Fruit fly (Drosophila melanogaster) whole organism, wandering third instar larva: ENCODE data around the gene bun.

Source experiments
- Abd-B ChIP-seq: fragments of >200 bp; optimal IDR thresholded peaks from 2 replicates; lab custom pipeline; 2017; ENCODE audit warnings: missing biosample characterization, missing genetic modification characterization
- CG32264 ChIP-seq: fragments of 200-800 bp; sonication (Bioruptor generic); optimal IDR thresholded peaks from 2 replicates; lab custom pipeline; 2016; ENCODE audit warnings: missing biosample characterization, missing genetic modification characterization
- CG9705 ChIP-seq: fragments of 200-800 bp; sonication (Bioruptor generic); optimal IDR thresholded peaks from 2 replicates; lab custom pipeline; 2018; ENCODE audit warnings: missing biosample characterization, mild to moderate bottlenecking, missing genetic modification characterization
- CrebA ChIP-seq: fragments of 200-800 bp; sonication (Bioruptor generic); optimal IDR thresholded peaks from 2 replicates; lab custom pipeline; 2016; ENCODE audit warnings: missing biosample characterization, mild to moderate bottlenecking, missing genetic modification characterization, borderline replicate concordance
- Dfd ChIP-seq: fragments of >200 bp; optimal IDR thresholded peaks from 2 replicates; lab custom pipeline; 2017; ENCODE audit warnings: missing biosample characterization, missing genetic modification characterization
- Dif ChIP-seq: fragments of 200-275, 200-300 bp; sonication (Bioruptor generic); optimal IDR thresholded peaks from 2 replicates; lab custom pipeline; 2018; ENCODE audit warnings: missing biosample characterization, missing genetic modification characterization; ENCODE audit not compliant: partially characterized antibody
- GATAd ChIP-seq: sonication (Bioruptor generic); optimal IDR thresholded peaks from 2 replicates; lab custom pipeline; 2016; ENCODE audit warnings: missing biosample characterization, missing genetic modification characterization
- HLH106 ChIP-seq: fragments of 200-800 bp; optimal IDR thresholded peaks from 3 replicates; lab custom pipeline; 2019; ENCODE audit warnings: missing biosample characterization, mild to moderate bottlenecking, missing genetic modification characterization, moderate library complexity
- Hnf4 ChIP-seq: fragments of 200-800 bp; sonication (Bioruptor generic); optimal IDR thresholded peaks from 2 replicates; lab custom pipeline; 2016; ENCODE audit warnings: missing biosample characterization, mild to moderate bottlenecking, missing genetic modification characterization
- Hr78 ChIP-seq: fragments of >200 bp; optimal IDR thresholded peaks from 2 replicates; lab custom pipeline; 2017; ENCODE audit warnings: missing biosample characterization, missing genetic modification characterization
- Hr83 ChIP-seq: fragments of 200-300 bp; sonication (Bioruptor generic); optimal IDR thresholded peaks from 2 replicates; lab custom pipeline; 2016; ENCODE audit warnings: missing biosample characterization, mild to moderate bottlenecking, missing genetic modification characterization, moderate library complexity; ENCODE audit not compliant: poor library complexity, severe bottlenecking
- Jra ChIP-seq: sonication (Bioruptor generic); optimal IDR thresholded peaks from 2 replicates; lab custom pipeline; 2016; ENCODE audit warnings: missing biosample characterization, missing genetic modification characterization
- Mio ChIP-seq: sonication (Bioruptor generic); optimal IDR thresholded peaks from 2 replicates; lab custom pipeline; 2016; ENCODE audit warnings: missing biosample characterization, missing genetic modification characterization
- Myc ChIP-seq: fragments of >200 bp; optimal IDR thresholded peaks from 2 replicates; lab custom pipeline; 2017
- N ChIP-seq: fragments of >200 bp; optimal IDR thresholded peaks from 2 replicates; lab custom pipeline; 2018; ENCODE audit warnings: missing biosample characterization, missing external identifiers, missing genetic modification characterization
- OdsH ChIP-seq: fragments of 200-800 bp; sonication (Bioruptor generic); optimal IDR thresholded peaks from 2 replicates; lab custom pipeline; 2016; ENCODE audit warnings: missing biosample characterization, mild to moderate bottlenecking, missing genetic modification characterization
- Rel ChIP-seq, 2 experiments: fragments of 200-800 bp; sonication (Bioruptor generic) in 1 of 2; optimal IDR thresholded peaks; 2 replicates in 1 of 2; 3 replicates in 1 of 2; lab custom pipeline; 2016 to 2019; ENCODE audit warnings: mild to moderate bottlenecking in 2 of 2, missing biosample characterization in 2 of 2, missing genetic modification characterization in 2 of 2, moderate library complexity in 1 of 2
- Sp1 ChIP-seq: fragments of 200-800 bp; sonication (Bioruptor generic); optimal IDR thresholded peaks from 3 replicates; lab custom pipeline; 2019; ENCODE audit warnings: missing biosample characterization, mild to moderate bottlenecking, missing genetic modification characterization, moderate library complexity
- Vsx2 ChIP-seq: fragments of 200-300, 225-300 bp; sonication (Bioruptor generic); optimal IDR thresholded peaks from 2 replicates; lab custom pipeline; 2018; ENCODE audit warnings: missing biosample characterization, missing genetic modification characterization; ENCODE audit not compliant: partially characterized antibody
- br ChIP-seq: fragments of 200-800 bp; sonication (Bioruptor generic); optimal IDR thresholded peaks from 2 replicates; lab custom pipeline; 2016; ENCODE audit warnings: missing biosample characterization, missing genetic modification characterization
- brk ChIP-seq: fragments of 200-800 bp; sonication (Bioruptor generic); optimal IDR thresholded peaks from 2 replicates; lab custom pipeline; 2016; ENCODE audit warnings: missing biosample characterization, mild to moderate bottlenecking, missing genetic modification characterization
- dl ChIP-seq, 2 experiments: fragments of 175-275, 200-275 bp in 1 of 2; fragments of 200-275 bp in 1 of 2; sonication (Bioruptor generic); optimal IDR thresholded peaks; lab custom pipeline; 2018; ENCODE audit warnings: mild to moderate bottlenecking in 2 of 2, missing biosample characterization in 2 of 2, missing genetic modification characterization in 2 of 2, moderate library complexity in 2 of 2; ENCODE audit not compliant: partially characterized antibody in 2 of 2, insufficient read depth in 1 of 2
- dmrt93B ChIP-seq: fragments of 200-800 bp; sonication (Bioruptor generic); optimal IDR thresholded peaks from 2 replicates; lab custom pipeline; 2018; ENCODE audit warnings: missing biosample characterization, mild to moderate bottlenecking, missing genetic modification characterization
- dsf ChIP-seq: sonication (Bioruptor generic); optimal IDR thresholded peaks from 2 replicates; lab custom pipeline; 2016; ENCODE audit warnings: missing biosample characterization, missing genetic modification characterization, borderline replicate concordance
- ey ChIP-seq: fragments of 200-800 bp; sonication (Bioruptor generic); optimal IDR thresholded peaks from 2 replicates; lab custom pipeline; 2016; ENCODE audit warnings: missing biosample characterization, missing genetic modification characterization
- foxo ChIP-seq, 2 experiments: fragments of 200-800 bp; sonication (Bioruptor generic); optimal IDR thresholded peaks; 2 replicates in 1 of 2; 3 replicates in 1 of 2; lab custom pipeline; 2016 to 2017; ENCODE audit warnings: missing biosample characterization in 2 of 2, missing genetic modification characterization in 2 of 2
- fru ChIP-seq: fragments of 200-800 bp; sonication (Bioruptor generic); optimal IDR thresholded peaks from 3 replicates; lab custom pipeline; 2016; ENCODE audit warnings: missing biosample characterization, mild to moderate bottlenecking, missing genetic modification characterization
- h ChIP-seq: fragments of 200-800 bp; sonication (Bioruptor generic); optimal IDR thresholded peaks from 3 replicates; lab custom pipeline; 2016; ENCODE audit warnings: missing biosample characterization, mild to moderate bottlenecking, missing genetic modification characterization
- jim ChIP-seq: fragments of 175-275, 200-325 bp; sonication (Bioruptor generic); optimal IDR thresholded peaks from 2 replicates; lab custom pipeline; 2016; ENCODE audit warnings: missing biosample characterization, mild to moderate bottlenecking, missing genetic modification characterization
- lola ChIP-seq: fragments of >200 bp; optimal IDR thresholded peaks from 2 replicates; lab custom pipeline; 2017; ENCODE audit warnings: missing biosample characterization, missing genetic modification characterization
- pan ChIP-seq: fragments of >200 bp; optimal IDR thresholded peaks from 2 replicates; lab custom pipeline; 2017
- psq ChIP-seq: fragments of 200-800 bp; sonication (Bioruptor generic); optimal IDR thresholded peaks from 3 replicates; lab custom pipeline; 2017; ENCODE audit warnings: missing biosample characterization, mild to moderate bottlenecking, missing genetic modification characterization, moderate library complexity
- rgr ChIP-seq: fragments of 200-800 bp; sonication (Bioruptor generic); optimal IDR thresholded peaks from 3 replicates; lab custom pipeline; 2016; ENCODE audit warnings: missing biosample characterization, mild to moderate bottlenecking, missing genetic modification characterization
- sage ChIP-seq: fragments of 200-800 bp; sonication (Bioruptor generic); optimal IDR thresholded peaks from 2 replicates; lab custom pipeline; 2016; ENCODE audit warnings: missing biosample characterization, mild to moderate bottlenecking, missing genetic modification characterization
- sv ChIP-seq: fragments of 200-800 bp; sonication (Bioruptor generic); optimal IDR thresholded peaks from 3 replicates; lab custom pipeline; 2016; ENCODE audit warnings: missing biosample characterization, missing genetic modification characterization
- tai ChIP-seq: sonication (Bioruptor generic); optimal IDR thresholded peaks from 2 replicates; lab custom pipeline; 2016; ENCODE audit warnings: missing biosample characterization, missing genetic modification characterization
- usp ChIP-seq: fragments of >200 bp; optimal IDR thresholded peaks from 2 replicates; lab custom pipeline; 2017; ENCODE audit warnings: missing biosample characterization, missing genetic modification characterization
- woc ChIP-seq: sonication (Bioruptor generic); optimal IDR thresholded peaks from 2 replicates; lab custom pipeline; 2016; ENCODE audit warnings: missing biosample characterization, mild to moderate bottlenecking, missing genetic modification characterization

The bun gene

dm6 chr2L:12512520-12512919 is 33.9 kb downstream of the bun start:
- TF ChIP-seq Myc (lab: Kevin White, UChicago) (no peak), jim (no peak), lola (GFP tag; lab: Kevin White, UChicago) (no peak), Vsx2 (GFP tag; lab: Kevin White, UChicago) (no peak), Sp1 (GFP tag; lab: Kevin White, UChicago) (no peak), dmrt93B (GFP tag; lab: Kevin White, UChicago) (no peak), woc (no peak), foxo (GFP tag; optimal IDR thresholded peaks at IDR 0.05; lab: Kevin White, UChicago) (no peak), ey (no peak), Dif (GFP tag; lab: Kevin White, UChicago) (no peak), Jra (GFP tag; lab: Kevin White, UChicago) (no peak)

- TF ChIP-seq Mio (GFP tag; lab: Kevin White, UChicago): no peak
Measured at dm6 chr2L:12509458-12509857, 37.0 kb downstream of the bun start.

DNA sequence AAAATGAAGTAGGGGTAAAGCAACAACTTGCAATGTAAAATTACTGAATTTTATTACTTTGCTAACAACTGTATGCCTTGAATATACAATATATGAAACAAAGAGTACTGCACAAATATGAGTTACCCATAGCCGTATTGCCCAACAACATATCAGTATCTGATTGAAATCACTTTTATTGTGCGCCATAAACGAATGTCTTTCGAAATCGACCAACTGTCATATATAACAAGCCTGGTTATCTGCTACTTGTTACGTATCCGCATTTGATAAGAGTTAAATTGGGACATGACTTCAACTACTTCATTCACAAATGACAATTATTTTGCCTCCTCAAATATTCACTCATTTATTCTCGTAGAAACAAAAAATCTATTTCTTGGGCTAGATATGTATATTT is 37.7 kb downstream of the bun start:
- TF ChIP-seq Sp1 (GFP tag; lab: Kevin White, UChicago) (peak; percentile 33), usp (GFP tag; lab: Kevin White, UChicago) (no peak), dsf (GFP tag; lab: Kevin White, UChicago) (no peak), Dfd (no peak)

DNA sequence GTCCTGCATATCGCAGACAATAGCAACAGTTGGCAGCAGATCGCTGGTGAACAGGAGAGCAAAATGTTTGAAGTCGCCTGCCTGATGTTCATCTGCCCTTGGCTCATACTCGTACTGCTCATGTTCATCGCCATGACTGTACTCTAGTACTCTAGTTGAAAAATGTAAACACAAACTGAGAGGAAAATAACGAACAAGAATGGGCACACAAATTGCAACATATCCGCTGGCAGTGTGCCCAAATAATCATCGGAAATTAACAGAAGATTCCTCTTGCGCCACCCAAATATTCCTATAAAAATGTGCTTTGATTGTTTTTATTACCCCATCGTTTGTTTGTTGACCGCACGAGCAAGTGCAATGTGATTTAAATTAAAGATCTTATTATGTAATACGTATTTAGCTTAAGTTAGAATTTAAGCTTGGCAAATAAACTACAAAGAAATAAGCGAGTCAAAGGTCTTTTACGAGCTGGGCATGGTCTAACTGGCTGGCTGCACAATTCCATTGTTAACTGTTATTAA is 38.3 kb downstream of the bun start:
- TF ChIP-seq pan (lab: Kevin White, UChicago) (no peak), fru (peak; percentile 19), OdsH (GFP tag; lab: Kevin White, UChicago) (peak; percentile 36), Hr78 (GFP tag; lab: Kevin White, UChicago) (no peak)

DNA sequence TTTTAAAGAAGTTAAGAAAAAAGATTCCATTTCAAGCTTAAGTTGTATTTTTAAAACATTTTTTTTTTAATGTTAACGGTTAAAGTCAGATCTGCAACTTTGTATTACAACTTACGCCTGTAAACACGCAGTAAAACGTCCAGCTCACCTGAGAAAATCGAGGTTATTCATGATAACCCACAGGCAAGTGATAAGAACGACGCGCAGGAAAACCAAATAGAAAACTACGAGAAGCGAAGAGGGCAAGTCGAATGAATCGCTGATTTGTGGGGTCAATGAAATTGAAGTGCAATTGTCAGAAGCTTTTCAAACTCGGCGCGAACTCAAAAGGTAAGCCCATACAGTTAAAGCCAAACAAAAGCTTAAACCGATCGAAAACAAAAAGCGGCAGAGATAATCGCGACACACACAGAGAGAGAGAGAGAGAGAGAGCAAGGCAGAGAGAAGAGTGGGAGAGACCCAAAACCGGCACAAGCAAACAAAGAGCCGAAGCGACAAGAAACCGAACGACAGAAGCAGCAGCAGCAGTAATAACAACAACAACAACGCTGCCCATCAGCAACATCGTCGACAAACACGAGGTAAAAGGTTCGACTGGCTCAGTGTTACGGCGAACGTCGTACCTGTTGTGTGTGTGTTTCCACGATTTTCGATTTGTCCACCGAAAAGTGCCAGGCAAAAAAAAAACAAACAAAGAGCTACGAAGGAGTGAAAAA is 38.9 kb downstream of the bun start, which contains the start of gene CG43051:
TSS of gene CG43051 (plus strand) at position 602 of the 716 bp plus-strand sequence.
- TF ChIP-seq br (GFP tag; lab: Kevin White, UChicago) (peak; percentile 18), foxo (GFP tag; optimal IDR thresholded peaks at IDR 0.05; lab: Kevin White, UChicago) (peak; percentile 42 to 74), h (GFP tag; lab: Kevin White, UChicago) (peak; percentile 60), N (GFP tag; lab: Kevin White, UChicago) (no peak), dsf (GFP tag; lab: Kevin White, UChicago) (peak; percentile 58), Hr83 (GFP tag; lab: Kevin White, UChicago) (peak; percentile 77), Hr78 (GFP tag; lab: Kevin White, UChicago) (no peak), lola (GFP tag; lab: Kevin White, UChicago) (no peak), Sp1 (GFP tag; lab: Kevin White, UChicago) (peak; percentile 52), HLH106 (tag; lab: Kevin White, UChicago) (no peak), woc (no peak), Dif (GFP tag; lab: Kevin White, UChicago) (peak; percentile 97), brk (GFP tag; lab: Kevin White, UChicago) (peak; percentile 46), Myc (lab: Kevin White, UChicago) (no peak), tai (GFP tag; lab: Kevin White, UChicago) (no peak), Rel (GFP tag; optimal IDR thresholded peaks at IDR 0.05; lab: Kevin White, UChicago) (peak; percentile 28), Rel (tag; optimal IDR thresholded peaks at IDR 0.05; lab: Kevin White, UChicago) (peak; percentile 71), rgr (GFP tag; lab: Kevin White, UChicago) (peak; percentile 61), dmrt93B (GFP tag; lab: Kevin White, UChicago) (no peak), GATAd (GFP tag; lab: Kevin White, UChicago) (no peak), CG32264 (GFP tag; lab: Kevin White, UChicago) (peak; percentile 44), Hnf4 (GFP tag; lab: Kevin White, UChicago) (peak; percentile 48), OdsH (GFP tag; lab: Kevin White, UChicago) (peak; percentile 60), pan (lab: Kevin White, UChicago) (no peak), sv (no peak), psq (GFP tag; lab: Kevin White, UChicago) (peak; percentile 51), fru (peak; percentile 75), Abd-B (GFP tag; lab: Kevin White, UChicago) (no peak), Vsx2 (GFP tag; lab: Kevin White, UChicago) (peak; percentile 89), CG9705 (GFP tag; lab: Kevin White, UChicago) (no peak), CrebA (peak; percentile 83), dl (GFP tag; optimal IDR thresholded peaks at IDR 0.05; lab: Kevin White, UChicago; ENCODE audit: insufficient read depth in 1 of 2, partially characterized antibody in 2 of 2) (peak; percentile 93 to 97), jim (peak; percentile 41), Mio (GFP tag; lab: Kevin White, UChicago) (no peak), ey (no peak), sage (peak; percentile 62), usp (GFP tag; lab: Kevin White, UChicago) (no peak)
